Fruit fly (Drosophila melanogaster) whole organism, embryonic: ENCODE results near the gene CG42500.

ENCODE experiments used
- Ada2b ChIP-seq: fragments of 200-800 bp; sonication (Bioruptor generic); IDR thresholded peaks from 2 replicates; pipeline ENCODE4 v1.3.6; 2022; ENCODE audit warnings: missing biosample characterization, missing genetic modification characterization
- Atf3 ChIP-seq: fragments of 200-800 bp; sonication (Bioruptor generic); optimal IDR thresholded peaks from 3 replicates; lab custom pipeline; 2016; ENCODE audit warnings: missing biosample characterization, missing genetic modification characterization
- Atf6 ChIP-seq: fragments of 200-800 bp; sonication (Bioruptor generic); IDR thresholded peaks from 2 replicates; pipeline ENCODE4 v1.3.6; 2022; ENCODE audit warnings: missing biosample characterization, missing genetic modification characterization
- Bteb2 ChIP-seq: fragments of 200-800 bp; sonication (Bioruptor generic); optimal IDR thresholded peaks from 2 replicates; lab custom pipeline; 2016; ENCODE audit warnings: missing biosample characterization, missing genetic modification characterization
- CG10565 ChIP-seq: fragments of 200-800 bp; sonication (Bioruptor generic); optimal IDR thresholded peaks from 3 replicates; lab custom pipeline; 2016; ENCODE audit warnings: missing biosample characterization, mild to moderate bottlenecking, missing genetic modification characterization
- CG11695 ChIP-seq: fragments of 200-800 bp; sonication (Bioruptor generic); IDR thresholded peaks from 3 replicates; pipeline ENCODE4 v1.3.6; 2022; ENCODE audit warnings: missing biosample characterization, missing genetic modification characterization
- CG12104 ChIP-seq: fragments of 200-800 bp; sonication (Bioruptor generic); optimal IDR thresholded peaks from 3 replicates; lab custom pipeline; 2016; ENCODE audit warnings: missing biosample characterization, missing genetic modification characterization
- CG13123 ChIP-seq: fragments of 200-800 bp; sonication (Bioruptor generic); optimal IDR thresholded peaks from 2 replicates; lab custom pipeline; 2016; ENCODE audit warnings: missing biosample characterization, missing genetic modification characterization
- CG15011 ChIP-seq: fragments of 200-800 bp; sonication (Bioruptor generic); optimal IDR thresholded peaks from 3 replicates; lab custom pipeline; 2018; ENCODE audit warnings: missing biosample characterization, mild to moderate bottlenecking, missing genetic modification characterization
- CG15479 ChIP-seq: fragments of 200-800 bp; sonication (Bioruptor generic); optimal IDR thresholded peaks from 3 replicates; lab custom pipeline; 2019; ENCODE audit warnings: missing biosample characterization, mild to moderate bottlenecking, missing genetic modification characterization, moderate library complexity
- CG31365 ChIP-seq: fragments of 200-800 bp; sonication (Bioruptor generic); optimal IDR thresholded peaks from 2 replicates; lab custom pipeline; 2018; ENCODE audit warnings: missing biosample characterization, mild to moderate bottlenecking, missing genetic modification characterization
- CG34224 ChIP-seq: fragments of 200-800 bp; sonication (Bioruptor generic); IDR thresholded peaks from 3 replicates; pipeline ENCODE4 v1.3.6; 2022; ENCODE audit warnings: missing biosample characterization, missing genetic modification characterization; ENCODE audit not compliant: partially characterized antibody
- CG4404 ChIP-seq: fragments of 200-800 bp; sonication (Bioruptor generic); IDR thresholded peaks from 2 replicates; pipeline ENCODE4 v1.3.6; 2022; ENCODE audit warnings: missing biosample characterization, missing genetic modification characterization
- CG7786 ChIP-seq: fragments of 200-800 bp; sonication (Bioruptor generic); optimal IDR thresholded peaks from 2 replicates; lab custom pipeline; 2016; ENCODE audit warnings: missing biosample characterization, missing genetic modification characterization
- CG7928 ChIP-seq: fragments of 200-800 bp; sonication (Bioruptor generic); optimal IDR thresholded peaks from 2 replicates; lab custom pipeline; 2017; ENCODE audit warnings: missing biosample characterization, mild to moderate bottlenecking, missing genetic modification characterization
- CG8388 ChIP-seq: fragments of 200-800 bp; sonication (Bioruptor generic); optimal IDR thresholded peaks from 2 replicates; lab custom pipeline; 2019; ENCODE audit warnings: missing biosample characterization, mild to moderate bottlenecking, missing genetic modification characterization, moderate library complexity
- CG9215 ChIP-seq: fragments of 200-800 bp; sonication (Bioruptor generic); IDR thresholded peaks from 2 replicates; pipeline ENCODE4 v1.3.6; 2022; ENCODE audit warnings: missing biosample characterization, missing genetic modification characterization
- CG9437 ChIP-seq: fragments of 200-800 bp; sonication (Bioruptor generic); optimal IDR thresholded peaks from 2 replicates; lab custom pipeline; 2018; ENCODE audit warnings: missing biosample characterization, mild to moderate bottlenecking, missing genetic modification characterization
- Fer1 ChIP-seq: fragments of 200-800 bp; sonication (Bioruptor generic); optimal IDR thresholded peaks from 2 replicates; lab custom pipeline; 2017; ENCODE audit warnings: missing biosample characterization, mild to moderate bottlenecking, missing genetic modification characterization
- HLH54F ChIP-seq: fragments of 200-800 bp; sonication (Bioruptor generic); optimal IDR thresholded peaks from 3 replicates; lab custom pipeline; 2016; ENCODE audit warnings: missing biosample characterization, missing genetic modification characterization
- Jarid2 ChIP-seq: fragments of 200-800 bp; sonication (Bioruptor generic); optimal IDR thresholded peaks from 3 replicates; lab custom pipeline; 2017; ENCODE audit warnings: mild to moderate bottlenecking, missing biosample characterization, missing genetic modification reagents, missing genetic modification characterization
- NFAT ChIP-seq: fragments of 200-800 bp; sonication (Bioruptor generic); IDR thresholded peaks from 2 replicates; pipeline ENCODE4 v1.3.6; 2022; ENCODE audit warnings: missing biosample characterization, missing genetic modification characterization
- Oli ChIP-seq: fragments of 200-800 bp; sonication (Bioruptor generic); optimal IDR thresholded peaks from 2 replicates; lab custom pipeline; 2018; ENCODE audit warnings: missing biosample characterization, mild to moderate bottlenecking, missing genetic modification characterization, moderate library complexity
- Optix ChIP-seq: fragments of 200-800 bp; sonication (Bioruptor generic); IDR thresholded peaks from 3 replicates; pipeline ENCODE4 v1.3.6; 2022; ENCODE audit warnings: missing biosample characterization, missing genetic modification characterization
- Spps ChIP-seq: fragments of 200-800 bp; sonication (Bioruptor generic); optimal IDR thresholded peaks from 2 replicates; lab custom pipeline; 2018; ENCODE audit warnings: missing biosample characterization, mild to moderate bottlenecking, missing genetic modification characterization
- Stat92E ChIP-seq, 3 experiments: fragments of >200 bp in 2 of 3; fragments of 200-800 bp in 1 of 3; sonication (Bioruptor generic) in 1 of 3; optimal IDR thresholded peaks; 2 replicates each; lab custom pipeline; 2017 to 2019; ENCODE audit warnings: missing biosample characterization in 3 of 3, missing genetic modification characterization in 3 of 3, mild to moderate bottlenecking in 1 of 3, moderate library complexity in 1 of 3
- Usf ChIP-seq: fragments of 200-800 bp; sonication (Bioruptor generic); optimal IDR thresholded peaks from 2 replicates; lab custom pipeline; 2017; ENCODE audit warnings: missing genotype, missing biosample characterization, missing genetic modification characterization
- Xbp1 ChIP-seq: fragments of 200-800 bp; sonication (Bioruptor generic); optimal IDR thresholded peaks from 3 replicates; lab custom pipeline; 2016; ENCODE audit warnings: missing biosample characterization, mild to moderate bottlenecking, missing genetic modification characterization
- abd-A ChIP-seq: fragments of 200-800 bp; sonication (Bioruptor generic); optimal IDR thresholded peaks from 3 replicates; lab custom pipeline; 2019; ENCODE audit warnings: missing biosample characterization, mild to moderate bottlenecking, missing genetic modification characterization, moderate library complexity
- bab2 ChIP-seq: fragments of 200-800 bp; sonication (Bioruptor generic); optimal IDR thresholded peaks from 2 replicates; lab custom pipeline; 2016; ENCODE audit warnings: missing biosample characterization, missing genetic modification characterization
- dati ChIP-seq: fragments of 200-800 bp; sonication (Bioruptor generic); IDR thresholded peaks from 2 replicates; pipeline ENCODE4 v1.3.6; 2022; ENCODE audit warnings: missing biosample characterization, missing genetic modification characterization
- dmrt99B ChIP-seq: fragments of 200-800 bp; sonication (Bioruptor generic); optimal IDR thresholded peaks from 2 replicates; lab custom pipeline; 2018; ENCODE audit warnings: missing biosample characterization, mild to moderate bottlenecking, missing genetic modification characterization, moderate library complexity
- en ChIP-seq: fragments of 200-800 bp; sonication (Bioruptor generic); optimal IDR thresholded peaks from 2 replicates; lab custom pipeline; 2016; ENCODE audit warnings: missing biosample characterization, missing genetic modification characterization
- esg ChIP-seq: fragments of 200-800 bp; sonication (Bioruptor generic); conservative IDR thresholded peaks from 2 replicates; pipeline ENCODE4 v1.3.6; 2022; ENCODE audit warnings: missing biosample characterization, missing genetic modification characterization
- eve ChIP-seq, 2 experiments: fragments of >200 bp; optimal IDR thresholded peaks; 2 replicates each; lab custom pipeline; 2017; ENCODE audit warnings: missing biosample characterization in 2 of 2, missing genetic modification characterization in 2 of 2
- fd64A ChIP-seq: fragments of 200-800 bp; sonication (Bioruptor generic); optimal IDR thresholded peaks from 3 replicates; lab custom pipeline; 2018; ENCODE audit warnings: missing biosample characterization, mild to moderate bottlenecking, missing genetic modification characterization
- ftz-f1 ChIP-seq: fragments of 200-800 bp; sonication (Bioruptor generic); optimal IDR thresholded peaks from 2 replicates; lab custom pipeline; 2016; ENCODE audit warnings: missing biosample characterization, missing genetic modification characterization
- h ChIP-seq: fragments of >200 bp; optimal IDR thresholded peaks from 2 replicates; lab custom pipeline; 2017
- nom ChIP-seq: fragments of 200-800 bp; sonication (Bioruptor generic); optimal IDR thresholded peaks from 2 replicates; lab custom pipeline; 2017; ENCODE audit warnings: missing biosample characterization, missing genetic modification characterization, mild to moderate bottlenecking, moderate library complexity, missing genetic modification reagents
- pnt ChIP-seq: fragments of 200-800 bp; sonication (Bioruptor generic); optimal IDR thresholded peaks from 3 replicates; lab custom pipeline; 2016; ENCODE audit warnings: missing biosample characterization, missing genetic modification characterization
- psq ChIP-seq: fragments of 200-800 bp; sonication (Bioruptor generic); optimal IDR thresholded peaks from 2 replicates; lab custom pipeline; 2017; ENCODE audit warnings: missing biosample characterization, missing genetic modification characterization
- ro ChIP-seq: fragments of 200-800 bp; sonication (Bioruptor generic); IDR thresholded peaks from 2 replicates; pipeline ENCODE4 v1.3.6; 2022; ENCODE audit warnings: missing biosample characterization, missing genetic modification characterization
- salm ChIP-seq: fragments of 200-800 bp; sonication (Bioruptor generic); optimal IDR thresholded peaks from 2 replicates; lab custom pipeline; 2018; ENCODE audit warnings: missing biosample characterization, mild to moderate bottlenecking, missing genetic modification characterization
- sens ChIP-seq: fragments of 200-800 bp; sonication (Bioruptor generic); peaks from one replicate; lab custom pipeline; 2016; ENCODE audit warnings: missing biosample characterization, missing genetic modification characterization
- seq ChIP-seq: fragments of 200-800 bp; sonication (Bioruptor generic); IDR thresholded peaks from 2 replicates; pipeline ENCODE4 v1.3.6; 2022; ENCODE audit warnings: missing biosample characterization, missing genetic modification characterization
- shn ChIP-seq: fragments of 200-800 bp; sonication (Bioruptor generic); optimal IDR thresholded peaks from 3 replicates; lab custom pipeline; 2016; ENCODE audit warnings: missing biosample characterization, missing genetic modification characterization
- sqz ChIP-seq: fragments of 200-800 bp; sonication (Bioruptor generic); optimal IDR thresholded peaks from 3 replicates; lab custom pipeline; 2018; ENCODE audit warnings: missing biosample characterization, mild to moderate bottlenecking, missing genetic modification characterization
- stwl ChIP-seq: fragments of 200-800 bp; sonication (Bioruptor generic); optimal IDR thresholded peaks from 3 replicates; lab custom pipeline; 2018; ENCODE audit warnings: missing biosample characterization, mild to moderate bottlenecking, missing genetic modification characterization, moderate library complexity
- tll ChIP-seq, 2 experiments: fragments of 200-800 bp in 1 of 2; fragments of >200 bp in 1 of 2; sonication (Bioruptor generic) in 1 of 2; optimal IDR thresholded peaks; 2 replicates each; lab custom pipeline; 2017 to 2019; ENCODE audit warnings: missing biosample characterization in 2 of 2, missing genetic modification characterization in 2 of 2, mild to moderate bottlenecking in 1 of 2, moderate library complexity in 1 of 2
- ttk ChIP-seq: fragments of 200-800 bp; sonication (Bioruptor generic); IDR thresholded peaks from 2 replicates; pipeline ENCODE4 v2.1.2; 2022; ENCODE audit warnings: missing biosample characterization, missing genetic modification characterization
- usp ChIP-seq: fragments of >200 bp; optimal IDR thresholded peaks from 2 replicates; lab custom pipeline; 2017; ENCODE audit warnings: missing biosample characterization, missing genetic modification characterization

CG42500 gene

DNA sequence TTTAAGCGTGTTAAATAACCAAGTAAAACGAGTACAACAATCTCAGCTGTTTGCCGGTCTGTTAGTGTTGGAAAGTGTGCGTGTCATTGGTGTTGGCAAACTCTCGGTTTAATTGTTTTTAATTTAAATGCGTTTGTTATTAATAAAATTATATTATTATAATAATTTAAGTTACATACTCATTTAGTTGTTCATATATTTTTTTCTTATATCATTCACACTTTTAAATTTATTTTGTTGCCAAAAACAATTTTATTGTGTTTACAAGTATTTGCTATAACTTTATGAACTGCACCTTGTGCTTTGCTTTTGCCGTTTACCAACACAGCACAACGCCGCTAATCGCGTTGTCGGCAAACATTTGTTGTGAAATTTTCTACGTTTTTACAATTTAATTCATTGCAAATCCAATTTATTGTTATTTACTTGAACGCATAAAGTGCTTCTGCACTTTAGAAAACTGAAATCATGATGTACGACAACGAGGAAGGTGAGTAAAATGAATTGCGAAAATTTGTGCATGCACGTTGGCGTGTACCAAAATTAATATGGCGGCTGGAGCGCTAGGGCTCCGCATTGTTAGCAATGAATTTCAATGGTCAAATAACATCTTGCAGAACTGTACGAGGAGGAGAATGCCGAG, 26.9 kb downstream of the CG42500 start, which contains the start of the genes 140up and Polr2B (continued):
- TF ChIP-seq pnt (GFP tag; lab: Kevin White, UChicago) (peak; percentile 81), Atf6 (GFP tag; lab: Robert Waterston, UW) (peak; percentile 91), ttk (GFP tag; lab: Robert Waterston, UW) (peak; percentile 89), Stat92E (GFP tag; optimal IDR thresholded peaks at IDR 0.05; lab: Kevin White, UChicago) (no peak), seq (peak; percentile 81), sqz (GFP tag; lab: Kevin White, UChicago) (peak; percentile 80), Bteb2 (GFP tag; lab: Kevin White, UChicago) (peak; percentile 52), Spps (peak; percentile 84), Optix (GFP tag; lab: Robert Waterston, UW) (no peak; the same call in 1 of the 3 replicates), CG12104 (peak; percentile 93), CG7928 (GFP tag; lab: Kevin White, UChicago) (peak; percentile 66), esg (GFP tag; lab: Robert Waterston, UW) (peak; percentile 90), NFAT (peak; percentile 92), CG13123 (GFP tag; lab: Kevin White, UChicago) (peak; percentile 86), eve (GFP tag; optimal IDR thresholded peaks at IDR 0.05; lab: Kevin White, UChicago) (no peak), CG9215 (GFP tag; lab: Robert Waterston, UW) (peak; percentile 94), HLH54F (GFP tag; lab: Kevin White, UChicago) (peak; percentile 83), usp (GFP tag; lab: Kevin White, UChicago) (no peak), Ada2b (GFP tag; lab: Robert Waterston, UW) (peak; percentile 88), psq (GFP tag; lab: Kevin White, UChicago) (peak; percentile 84), CG15479 (GFP tag; lab: Kevin White, UChicago) (no peak), h (lab: Kevin White, UChicago) (no peak), ro (GFP tag; lab: Robert Waterston, UW) (peak; percentile 57; the same call in 1 of the 2 replicates), nom (GFP tag; lab: Kevin White, UChicago) (peak; percentile 73), CG4404 (GFP tag; lab: Robert Waterston, UW) (peak; percentile 91), en (GFP tag; lab: Kevin White, UChicago) (peak; percentile 35), Xbp1 (peak; percentile 96), CG10565 (peak; percentile 56), CG8388 (GFP tag; lab: Kevin White, UChicago) (peak; percentile 89), bab2 (GFP tag; lab: Kevin White, UChicago) (peak; percentile 79), salm (peak; percentile 78), dati (GFP tag; lab: Robert Waterston, UW) (peak; percentile 72), CG31365 (tag; lab: Kevin White, UChicago) (no peak), Jarid2 (peak; percentile 70), CG34224 (no peak), fd64A (no peak), stwl (tag; lab: Kevin White, UChicago) (peak; percentile 91), abd-A (tag; lab: Kevin White, UChicago) (no peak), Usf (GFP tag; lab: Kevin White, UChicago) (peak; percentile 85), tll (GFP tag; optimal IDR thresholded peaks at IDR 0.05; lab: Kevin White, UChicago) (no peak), Fer1 (peak; percentile 90), Oli (tag; lab: Kevin White, UChicago) (peak; percentile 92), dmrt99B (tag; lab: Kevin White, UChicago) (peak; percentile 90), CG11695 (GFP tag; lab: Robert Waterston, UW) (peak; percentile 100), CG9437 (GFP tag; lab: Kevin White, UChicago) (peak; percentile 88), Atf3 (peak; percentile 68), ftz-f1 (GFP tag; lab: Kevin White, UChicago) (peak; percentile 18), sens (GFP tag; lab: Kevin White, UChicago) (peak; percentile 95), CG15011 (GFP tag; lab: Kevin White, UChicago) (peak; percentile 84), shn (GFP tag; lab: Kevin White, UChicago) (peak; percentile 74), CG7786 (GFP tag; lab: Kevin White, UChicago) (peak; percentile 77)
